ENCODE assay signal across 2 worm cellular contexts in genomic region chrIII:3736302-3736701, ce11.
TF ChIP-seq lines count a peak whose summit lies in the region.

TSS of gene F34D10.4 (plus strand) at chrIII:3736602.

TF ChIP-seq in whole organism, L1 larva, 84 proteins besides CTCF, POLR2A, EP300 and RAD21:
- TF ChIP-seq ztf-4 (tag; optimal IDR thresholded peaks at IDR 0.05; lab: Kevin White, UChicago) (no peak), ets-5 (GFP tag; IDR thresholded peaks at IDR 0.05; lab: Robert Waterston, UW) (no peak), lir-3 (tag; optimal IDR thresholded peaks at IDR 0.05; lab: Kevin White, UChicago; ENCODE audit: poor library complexity) (no peak), hpl-2 (GFP tag; optimal IDR thresholded peaks at IDR 0.05; lab: Kevin White, UChicago) (peak; percentile 30), nhr-237 (tag; optimal IDR thresholded peaks at IDR 0.05; lab: Kevin White, UChicago) (no peak), zip-4 (GFP tag; optimal IDR thresholded peaks at IDR 0.05; lab: Kevin White, UChicago) (no peak), F16B12.6 (tag; optimal IDR thresholded peaks at IDR 0.05; lab: Kevin White, UChicago) (no peak)

TF ChIP-seq in whole organism, L3 larva, 47 proteins besides CTCF, POLR2A, EP300 and RAD21:
- TF ChIP-seq nhr-12 (tag; optimal IDR thresholded peaks at IDR 0.05; lab: Kevin White, UChicago): no peak
- peak; percentile 50 for TF ChIP-seq nhr-43 (tag; optimal IDR thresholded peaks at IDR 0.05; lab: Kevin White, UChicago; ENCODE audit: poor library complexity, severe bottlenecking)
- TF ChIP-seq fkh-2 (tag; optimal IDR thresholded peaks at IDR 0.05; lab: Kevin White, UChicago): no peak
- TF ChIP-seq egl-27 (tag; optimal IDR thresholded peaks at IDR 0.05; lab: Kevin White, UChicago): no peak
- TF ChIP-seq fkh-10 (GFP tag; optimal IDR thresholded peaks at IDR 0.05; lab: Kevin White, UChicago): no peak
- TF ChIP-seq nhr-76 (tag; optimal IDR thresholded peaks at IDR 0.05; lab: Kevin White, UChicago): no peak
- no peak for TF ChIP-seq eor-1 (tag; optimal IDR thresholded peaks at IDR 0.05; lab: Kevin White, UChicago)
- TF ChIP-seq lsy-12 (tag; optimal IDR thresholded peaks at IDR 0.05; lab: Kevin White, UChicago): no peak
- no peak for TF ChIP-seq pqm-1 (tag; optimal IDR thresholded peaks at IDR 0.05; lab: Kevin White, UChicago)
